Fruit fly (Drosophila melanogaster) whole organism, prepupa: Measurements from ENCODE around the gene CG17300.

ENCODE experiments used
- CG11902 ChIP-seq: fragments of 200-800 bp; sonication (Bioruptor generic); optimal IDR thresholded peaks from 3 replicates; lab custom pipeline; 2016; ENCODE audit warnings: missing biosample characterization, missing genetic modification characterization
- Eip93F ChIP-seq: fragments of 200-800 bp; sonication (Bioruptor generic); optimal IDR thresholded peaks from 2 replicates; lab custom pipeline; 2016; ENCODE audit warnings: missing biosample characterization, mild to moderate bottlenecking, missing genetic modification characterization
- OdsH ChIP-seq: fragments of 200-800 bp; sonication (Bioruptor generic); optimal IDR thresholded peaks from 3 replicates; lab custom pipeline; 2016; ENCODE audit warnings: missing biosample characterization, missing genetic modification characterization

dm6 chr3L:13099151-13099550, 12.1 kb upstream of the CG17300 start:
- TF ChIP-seq OdsH (GFP tag; lab: Kevin White, UChicago) (no peak), CG11902 (GFP tag; lab: Kevin White, UChicago) (no peak), Eip93F (GFP tag; lab: Kevin White, UChicago) (no peak)
